Fruit fly (Drosophila melanogaster) whole organism, wandering third instar larva: Measurements from ENCODE around the gene AhcyL1.

Experiments
- CG9705 ChIP-seq: fragments of 200-800 bp; sonication (Bioruptor generic); optimal IDR thresholded peaks from 2 replicates; lab custom pipeline; 2018; ENCODE audit warnings: missing biosample characterization, mild to moderate bottlenecking, missing genetic modification characterization
- CrebA ChIP-seq: fragments of 200-800 bp; sonication (Bioruptor generic); optimal IDR thresholded peaks from 2 replicates; lab custom pipeline; 2016; ENCODE audit warnings: missing biosample characterization, mild to moderate bottlenecking, missing genetic modification characterization, borderline replicate concordance
- Dfd ChIP-seq: fragments of >200 bp; optimal IDR thresholded peaks from 2 replicates; lab custom pipeline; 2017; ENCODE audit warnings: missing biosample characterization, missing genetic modification characterization
- Dif ChIP-seq: fragments of 200-275, 200-300 bp; sonication (Bioruptor generic); optimal IDR thresholded peaks from 2 replicates; lab custom pipeline; 2018; ENCODE audit warnings: missing biosample characterization, missing genetic modification characterization; ENCODE audit not compliant: partially characterized antibody
- GATAd ChIP-seq: sonication (Bioruptor generic); optimal IDR thresholded peaks from 2 replicates; lab custom pipeline; 2016; ENCODE audit warnings: missing biosample characterization, missing genetic modification characterization
- HLH106 ChIP-seq: fragments of 200-800 bp; optimal IDR thresholded peaks from 3 replicates; lab custom pipeline; 2019; ENCODE audit warnings: missing biosample characterization, mild to moderate bottlenecking, missing genetic modification characterization, moderate library complexity
- Hr78 ChIP-seq: fragments of >200 bp; optimal IDR thresholded peaks from 2 replicates; lab custom pipeline; 2017; ENCODE audit warnings: missing biosample characterization, missing genetic modification characterization
- Hr83 ChIP-seq: fragments of 200-300 bp; sonication (Bioruptor generic); optimal IDR thresholded peaks from 2 replicates; lab custom pipeline; 2016; ENCODE audit warnings: missing biosample characterization, mild to moderate bottlenecking, missing genetic modification characterization, moderate library complexity; ENCODE audit not compliant: poor library complexity, severe bottlenecking
- Jra ChIP-seq: sonication (Bioruptor generic); optimal IDR thresholded peaks from 2 replicates; lab custom pipeline; 2016; ENCODE audit warnings: missing biosample characterization, missing genetic modification characterization
- Mio ChIP-seq: sonication (Bioruptor generic); optimal IDR thresholded peaks from 2 replicates; lab custom pipeline; 2016; ENCODE audit warnings: missing biosample characterization, missing genetic modification characterization
- N ChIP-seq: fragments of >200 bp; optimal IDR thresholded peaks from 2 replicates; lab custom pipeline; 2018; ENCODE audit warnings: missing biosample characterization, missing external identifiers, missing genetic modification characterization
- OdsH ChIP-seq: fragments of 200-800 bp; sonication (Bioruptor generic); optimal IDR thresholded peaks from 2 replicates; lab custom pipeline; 2016; ENCODE audit warnings: missing biosample characterization, mild to moderate bottlenecking, missing genetic modification characterization
- Rel ChIP-seq, 2 experiments: fragments of 200-800 bp; sonication (Bioruptor generic) in 1 of 2; optimal IDR thresholded peaks; 2 replicates in 1 of 2; 3 replicates in 1 of 2; lab custom pipeline; 2016 to 2019; ENCODE audit warnings: mild to moderate bottlenecking in 2 of 2, missing biosample characterization in 2 of 2, missing genetic modification characterization in 2 of 2, moderate library complexity in 1 of 2
- Vsx2 ChIP-seq: fragments of 200-300, 225-300 bp; sonication (Bioruptor generic); optimal IDR thresholded peaks from 2 replicates; lab custom pipeline; 2018; ENCODE audit warnings: missing biosample characterization, missing genetic modification characterization; ENCODE audit not compliant: partially characterized antibody
- br ChIP-seq: fragments of 200-800 bp; sonication (Bioruptor generic); optimal IDR thresholded peaks from 2 replicates; lab custom pipeline; 2016; ENCODE audit warnings: missing biosample characterization, missing genetic modification characterization
- brk ChIP-seq: fragments of 200-800 bp; sonication (Bioruptor generic); optimal IDR thresholded peaks from 2 replicates; lab custom pipeline; 2016; ENCODE audit warnings: missing biosample characterization, mild to moderate bottlenecking, missing genetic modification characterization
- dl ChIP-seq, 2 experiments: fragments of 175-275, 200-275 bp in 1 of 2; fragments of 200-275 bp in 1 of 2; sonication (Bioruptor generic); optimal IDR thresholded peaks; lab custom pipeline; 2018; ENCODE audit warnings: mild to moderate bottlenecking in 2 of 2, missing biosample characterization in 2 of 2, missing genetic modification characterization in 2 of 2, moderate library complexity in 2 of 2; ENCODE audit not compliant: partially characterized antibody in 2 of 2, insufficient read depth in 1 of 2
- dsf ChIP-seq: sonication (Bioruptor generic); optimal IDR thresholded peaks from 2 replicates; lab custom pipeline; 2016; ENCODE audit warnings: missing biosample characterization, missing genetic modification characterization, borderline replicate concordance
- ey ChIP-seq: fragments of 200-800 bp; sonication (Bioruptor generic); optimal IDR thresholded peaks from 2 replicates; lab custom pipeline; 2016; ENCODE audit warnings: missing biosample characterization, missing genetic modification characterization
- foxo ChIP-seq, 2 experiments: fragments of 200-800 bp; sonication (Bioruptor generic); optimal IDR thresholded peaks; 2 replicates in 1 of 2; 3 replicates in 1 of 2; lab custom pipeline; 2016 to 2017; ENCODE audit warnings: missing biosample characterization in 2 of 2, missing genetic modification characterization in 2 of 2
- fru ChIP-seq: fragments of 200-800 bp; sonication (Bioruptor generic); optimal IDR thresholded peaks from 3 replicates; lab custom pipeline; 2016; ENCODE audit warnings: missing biosample characterization, mild to moderate bottlenecking, missing genetic modification characterization
- jim ChIP-seq: fragments of 175-275, 200-325 bp; sonication (Bioruptor generic); optimal IDR thresholded peaks from 2 replicates; lab custom pipeline; 2016; ENCODE audit warnings: missing biosample characterization, mild to moderate bottlenecking, missing genetic modification characterization
- lola ChIP-seq: fragments of >200 bp; optimal IDR thresholded peaks from 2 replicates; lab custom pipeline; 2017; ENCODE audit warnings: missing biosample characterization, missing genetic modification characterization
- rgr ChIP-seq: fragments of 200-800 bp; sonication (Bioruptor generic); optimal IDR thresholded peaks from 3 replicates; lab custom pipeline; 2016; ENCODE audit warnings: missing biosample characterization, mild to moderate bottlenecking, missing genetic modification characterization
- sv ChIP-seq: fragments of 200-800 bp; sonication (Bioruptor generic); optimal IDR thresholded peaks from 3 replicates; lab custom pipeline; 2016; ENCODE audit warnings: missing biosample characterization, missing genetic modification characterization
- tai ChIP-seq: sonication (Bioruptor generic); optimal IDR thresholded peaks from 2 replicates; lab custom pipeline; 2016; ENCODE audit warnings: missing biosample characterization, missing genetic modification characterization
- usp ChIP-seq: fragments of >200 bp; optimal IDR thresholded peaks from 2 replicates; lab custom pipeline; 2017; ENCODE audit warnings: missing biosample characterization, missing genetic modification characterization
- woc ChIP-seq: sonication (Bioruptor generic); optimal IDR thresholded peaks from 2 replicates; lab custom pipeline; 2016; ENCODE audit warnings: missing biosample characterization, mild to moderate bottlenecking, missing genetic modification characterization

The AhcyL1 gene

DNA sequence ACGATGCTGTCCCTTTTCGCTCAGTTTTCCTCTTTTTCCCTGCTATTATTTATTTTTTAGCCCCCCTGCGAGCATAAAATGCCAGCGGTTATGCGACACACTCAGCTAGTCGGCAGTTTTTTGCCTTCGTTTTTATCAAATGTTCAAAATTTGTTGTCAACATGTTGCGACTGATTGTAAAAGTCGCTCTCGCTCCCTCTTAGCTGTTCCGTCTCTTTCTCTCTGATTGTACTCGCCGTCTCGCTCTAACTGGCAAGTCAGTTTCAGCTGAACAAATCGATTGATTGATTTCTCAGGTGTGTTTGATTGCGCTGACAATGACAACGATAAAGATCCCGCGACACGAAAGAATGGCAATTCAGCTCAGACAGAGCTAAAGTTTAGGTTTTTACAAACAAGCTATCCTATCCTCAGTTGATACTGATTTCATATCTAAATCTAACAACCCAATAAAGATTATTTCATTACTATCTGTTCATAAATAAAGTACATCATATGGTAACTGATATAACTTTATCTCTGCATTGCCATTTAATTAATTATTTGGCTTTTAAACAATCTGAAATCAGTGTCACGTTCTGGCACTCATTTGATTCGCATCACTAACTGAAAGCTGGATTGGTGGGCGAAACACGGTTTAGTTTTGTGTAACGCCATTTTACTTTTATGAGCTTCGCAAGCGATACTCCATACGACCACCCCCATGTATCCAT lies 26.3 kb downstream of the AhcyL1 start:
- TF ChIP-seq Hr78 (GFP tag; lab: Kevin White, UChicago) (no peak), woc (GFP tag; lab: Kevin White, UChicago) (no peak), lola (no peak), Rel (GFP tag; optimal IDR thresholded peaks at IDR 0.05; lab: Kevin White, UChicago) (no peak), Rel (tag; optimal IDR thresholded peaks at IDR 0.05; lab: Kevin White, UChicago) (no peak), tai (GFP tag; lab: Kevin White, UChicago) (no peak), Jra (GFP tag; lab: Kevin White, UChicago) (no peak), Hr83 (GFP tag; lab: Kevin White, UChicago) (no peak), dl (GFP tag; optimal IDR thresholded peaks at IDR 0.05; lab: Kevin White, UChicago; ENCODE audit: insufficient read depth in 1 of 2, partially characterized antibody in 2 of 2) (no peak), ey (GFP tag; lab: Kevin White, UChicago) (no peak), jim (GFP tag; lab: Kevin White, UChicago) (no peak), N (GFP tag; lab: Kevin White, UChicago) (no peak), rgr (GFP tag; lab: Kevin White, UChicago) (no peak), Mio (GFP tag; lab: Kevin White, UChicago) (no peak), fru (GFP tag; lab: Kevin White, UChicago) (no peak)

DNA sequence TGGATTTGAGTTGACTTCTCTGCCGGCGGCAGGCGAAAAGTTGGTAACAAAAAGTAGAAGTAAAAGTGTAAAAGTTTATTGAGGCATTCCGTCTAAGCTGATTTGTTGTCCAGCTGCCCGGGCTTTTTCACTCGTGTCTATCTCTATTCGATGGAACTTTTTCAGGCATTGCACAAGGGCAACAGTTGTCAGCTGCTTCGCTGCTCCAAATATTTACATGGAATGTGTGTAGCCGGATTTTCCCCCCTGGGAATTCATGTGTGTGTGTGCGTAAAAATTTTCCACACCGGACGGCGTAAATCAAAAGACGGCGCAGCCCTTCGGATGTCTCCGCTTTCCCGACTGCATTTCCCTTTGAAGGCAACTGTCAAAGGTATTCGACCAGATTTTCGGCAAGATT lies 27.2 kb downstream of the AhcyL1 start:
- TF ChIP-seq jim (GFP tag; lab: Kevin White, UChicago) (no peak), dl (GFP tag; optimal IDR thresholded peaks at IDR 0.05; lab: Kevin White, UChicago; ENCODE audit: insufficient read depth in 1 of 2, partially characterized antibody in 2 of 2) (no peak), CG9705 (GFP tag; lab: Kevin White, UChicago) (no peak), fru (GFP tag; lab: Kevin White, UChicago) (no peak), foxo (GFP tag; optimal IDR thresholded peaks at IDR 0.05; lab: Kevin White, UChicago) (no peak), Dif (GFP tag; lab: Kevin White, UChicago) (no peak), br (GFP tag; lab: Kevin White, UChicago) (no peak), sv (GFP tag; lab: Kevin White, UChicago) (no peak), OdsH (GFP tag; lab: Kevin White, UChicago) (no peak), HLH106 (tag; lab: Kevin White, UChicago) (no peak), N (GFP tag; lab: Kevin White, UChicago) (no peak), Hr83 (GFP tag; lab: Kevin White, UChicago) (no peak), CrebA (GFP tag; lab: Kevin White, UChicago) (no peak), Jra (GFP tag; lab: Kevin White, UChicago) (no peak), Vsx2 (GFP tag; lab: Kevin White, UChicago) (no peak)

DNA sequence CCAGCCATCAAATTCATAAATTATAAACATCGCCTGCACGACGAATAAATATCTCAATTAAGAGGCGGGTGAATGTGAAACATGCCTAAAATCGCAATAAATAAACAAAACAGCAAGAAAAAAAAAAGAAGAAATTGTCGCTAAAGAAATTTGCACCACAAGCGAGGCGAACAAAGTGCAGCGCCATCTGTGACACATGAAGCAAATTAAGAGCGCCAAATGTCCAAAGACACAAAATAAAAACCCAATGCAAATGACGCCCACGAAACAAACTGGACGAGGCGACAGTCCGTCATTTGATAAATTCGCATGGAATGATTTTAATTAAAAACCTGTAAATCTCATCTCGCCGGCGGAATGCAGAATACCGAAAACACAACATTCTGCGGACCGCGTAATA lies 28.4 kb downstream of the AhcyL1 start:
- no peak for TF ChIP-seq woc (GFP tag; lab: Kevin White, UChicago)
- no peak for TF ChIP-seq usp (GFP tag; lab: Kevin White, UChicago)
- TF ChIP-seq rgr (GFP tag; lab: Kevin White, UChicago), result no peak
- TF ChIP-seq dl (GFP tag; optimal IDR thresholded peaks at IDR 0.05; lab: Kevin White, UChicago; ENCODE audit: insufficient read depth in 1 of 2, partially characterized antibody in 2 of 2), result no peak
- TF ChIP-seq Rel (GFP tag; optimal IDR thresholded peaks at IDR 0.05; lab: Kevin White, UChicago), result no peak
- TF ChIP-seq Rel (tag; optimal IDR thresholded peaks at IDR 0.05; lab: Kevin White, UChicago), result no peak
- TF ChIP-seq Jra (GFP tag; lab: Kevin White, UChicago), result no peak
- TF ChIP-seq Dfd (GFP tag; lab: Kevin White, UChicago), result no peak
- no peak for TF ChIP-seq OdsH (GFP tag; lab: Kevin White, UChicago)
- TF ChIP-seq dsf (GFP tag; lab: Kevin White, UChicago), result no peak
- TF ChIP-seq CG9705 (GFP tag; lab: Kevin White, UChicago), result no peak
- no peak for TF ChIP-seq brk (GFP tag; lab: Kevin White, UChicago)
- no peak for TF ChIP-seq lola
- no peak for TF ChIP-seq GATAd (GFP tag; lab: Kevin White, UChicago)
- no peak for TF ChIP-seq Hr78 (GFP tag; lab: Kevin White, UChicago)
- no peak for TF ChIP-seq Hr83 (GFP tag; lab: Kevin White, UChicago)

DNA sequence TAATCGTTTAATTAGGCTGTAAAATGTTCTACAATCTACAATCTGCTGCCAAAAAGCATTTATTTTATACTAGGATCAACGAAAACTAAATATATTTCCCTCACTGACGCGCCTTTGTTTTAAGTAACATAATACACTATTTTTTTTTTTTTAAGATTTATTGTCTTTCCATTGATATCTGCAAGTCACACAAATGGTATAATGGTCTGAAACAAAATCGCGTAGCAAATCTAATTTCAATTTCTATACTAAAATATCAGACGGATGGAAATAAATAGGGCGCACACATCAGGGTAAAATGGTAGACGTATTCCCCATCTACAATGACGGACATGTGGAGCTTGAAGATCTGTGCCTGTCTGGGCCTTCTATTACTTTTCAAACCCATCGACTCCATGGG lies 32.7 kb downstream of the AhcyL1 start, which contains the start of gene Acp62F:
TSS of gene Acp62F (plus strand) at position 301 of the 400 bp plus-strand sequence.
- no peak for TF ChIP-seq lola
